Fruit fly (Drosophila melanogaster): ENCODE data around the gene M1BP.
A peak's percentile ranks its signal among the peaks of the same experiment; 100 is the strongest.

M1BP gene

DNA sequence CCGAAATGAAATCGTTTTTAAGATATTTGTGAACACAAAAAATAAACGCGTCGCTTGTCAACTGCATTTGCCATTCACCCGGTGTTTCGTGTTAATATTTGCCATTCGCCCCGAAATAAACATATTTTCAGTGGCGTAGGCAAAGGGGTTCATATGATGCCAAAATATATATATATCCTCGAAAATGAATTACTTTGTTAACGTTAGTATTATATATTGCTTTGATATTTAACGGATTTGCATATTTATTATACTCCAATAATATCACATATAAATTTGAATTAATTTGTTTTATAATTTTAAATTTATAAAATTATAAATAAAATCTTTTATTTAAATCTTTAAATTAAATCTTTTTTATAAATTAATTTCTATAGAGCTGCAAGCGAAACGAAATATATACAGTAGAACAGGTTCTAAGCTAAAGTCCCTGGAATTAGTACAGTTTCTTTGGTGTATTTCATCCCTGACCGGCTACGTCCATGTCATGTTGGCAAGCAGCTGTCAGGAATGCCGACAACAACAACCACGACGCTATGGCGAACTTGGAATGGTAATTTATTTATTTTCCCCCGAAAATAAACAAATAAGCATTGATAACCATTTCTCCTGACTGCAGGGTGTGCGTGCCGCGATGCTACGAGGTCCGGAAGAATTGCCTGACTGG is at the start of gene M1BP, which contains the start of gene CG8202 (continued):
- TF ChIP-seq Hr78 (GFP tag; optimal IDR thresholded peaks at IDR 0.05) = no peak
- peak; percentile 85 for TF ChIP-seq CG32532 (GFP tag; IDR thresholded peaks at IDR 0.05)
- TF ChIP-seq gfzf (GFP tag; optimal IDR thresholded peaks at IDR 0.05) = no peak
- no peak for TF ChIP-seq CG1832 (GFP tag; optimal IDR thresholded peaks at IDR 0.05)
- peak; percentile 73 for TF ChIP-seq al (GFP tag; IDR thresholded peaks at IDR 0.05)
- no peak for TF ChIP-seq CG4282 (GFP tag; optimal IDR thresholded peaks at IDR 0.05)
- peak; percentile 90 for TF ChIP-seq nerfin-1 (tag; optimal IDR thresholded peaks at IDR 0.05)
- TF ChIP-seq CG13296 (GFP tag; optimal IDR thresholded peaks at IDR 0.05) = peak; percentile 94
- TF ChIP-seq H2.0 (GFP tag; IDR thresholded peaks at IDR 0.05) = peak; percentile 52
- TF ChIP-seq CG34376 (GFP tag; optimal IDR thresholded peaks at IDR 0.05) = peak; percentile 47
- peak; percentile 91 for TF ChIP-seq dmrt99B (tag; optimal IDR thresholded peaks at IDR 0.05)
- no peak; the same call in 1 of the 2 replicates for TF ChIP-seq toy (GFP tag; IDR thresholded peaks at IDR 0.05)
- no peak for TF ChIP-seq usp (GFP tag; optimal IDR thresholded peaks at IDR 0.05)
- no peak for TF ChIP-seq br (optimal IDR thresholded peaks at IDR 0.05)
- TF ChIP-seq pum (GFP tag; optimal IDR thresholded peaks at IDR 0.05) = peak; percentile 56
- TF ChIP-seq eyg (GFP tag; optimal IDR thresholded peaks at IDR 0.05) = no peak
- TF ChIP-seq Dp (GFP tag; optimal IDR thresholded peaks at IDR 0.05) = peak; percentile 2
- no peak for TF ChIP-seq CG2199 (GFP tag; IDR thresholded peaks at IDR 0.05)
- TF ChIP-seq da (GFP tag; optimal IDR thresholded peaks at IDR 0.05) = no peak
- TF ChIP-seq Trl (optimal IDR thresholded peaks at IDR 0.05) = no peak
- TF ChIP-seq Trl (GFP tag; optimal IDR thresholded peaks at IDR 0.05) = peak; percentile 34
- TF ChIP-seq gcm2 (GFP tag; optimal IDR thresholded peaks at IDR 0.05) = no peak
- TF ChIP-seq Tbp (GFP tag; optimal IDR thresholded peaks at IDR 0.05) = no peak
- peak; percentile 33 for TF ChIP-seq shn (GFP tag; optimal IDR thresholded peaks at IDR 0.05)
- no peak for TF ChIP-seq Hmr (GFP tag; optimal IDR thresholded peaks at IDR 0.05)
- peak; percentile 79; the same call in 1 of the 2 replicates for TF ChIP-seq CG7372 (GFP tag; IDR thresholded peaks at IDR 0.05)
- TF ChIP-seq nerfin-2 (GFP tag; IDR thresholded peaks at IDR 0.05; ENCODE audit: partially characterized antibody) = no peak
- peak; percentile 91 for TF ChIP-seq az2 (GFP tag; optimal IDR thresholded peaks at IDR 0.05)
- TF ChIP-seq row (GFP tag; IDR thresholded peaks at IDR 0.05) = peak; percentile 91
- peak; percentile 85 for TF ChIP-seq YL-1 (GFP tag; optimal IDR thresholded peaks at IDR 0.05)
- no peak for TF ChIP-seq hb (GFP tag; IDR thresholded peaks at IDR 0.05; ENCODE audit: partially characterized antibody)
- peak; percentile 70 for TF ChIP-seq run (tag; optimal IDR thresholded peaks at IDR 0.05)
- no peak for TF ChIP-seq Opbp (GFP tag; IDR thresholded peaks at IDR 0.05; ENCODE audit: partially characterized antibody)
- no peak for TF ChIP-seq tap (tag; optimal IDR thresholded peaks at IDR 0.05)
- TF ChIP-seq B-H2 (GFP tag; optimal IDR thresholded peaks at IDR 0.05) = peak; percentile 93
- peak; percentile 53 for TF ChIP-seq Elba2 (GFP tag; optimal IDR thresholded peaks at IDR 0.05)
- no peak for TF ChIP-seq ash1 (GFP tag; optimal IDR thresholded peaks at IDR 0.05)
- peak; percentile 74 for TF ChIP-seq CG4404 (GFP tag; IDR thresholded peaks at IDR 0.05)
- peak; percentile 74; the same call in 2 of the 3 replicates for TF ChIP-seq Mrtf (GFP tag; IDR thresholded peaks at IDR 0.05)
- no peak for TF ChIP-seq p53 (GFP tag; optimal IDR thresholded peaks at IDR 0.05)
- TF ChIP-seq CG7357 (GFP tag; IDR thresholded peaks at IDR 0.05) = peak; percentile 65; the same call in 2 of the 3 replicates
- peak; percentile 95 for TF ChIP-seq CG4360 (GFP tag; IDR thresholded peaks at IDR 0.05)
- TF ChIP-seq CG6689 (GFP tag; IDR thresholded peaks at IDR 0.05) = peak; percentile 84
- TF ChIP-seq CG10147 (GFP tag; optimal IDR thresholded peaks at IDR 0.05) = peak; percentile 89
- TF ChIP-seq dm (GFP tag; optimal IDR thresholded peaks at IDR 0.05) = no peak
- peak; percentile 96 for TF ChIP-seq CG7556 (GFP tag; optimal IDR thresholded peaks at IDR 0.05)
- TF ChIP-seq Mes4 (GFP tag; optimal IDR thresholded peaks at IDR 0.05) = peak; percentile 47
- peak; percentile 81 for TF ChIP-seq NFAT (GFP tag; IDR thresholded peaks at IDR 0.05)
- no peak for TF ChIP-seq CG16779 (GFP tag; IDR thresholded peaks at IDR 0.05)
- TF ChIP-seq CG4707 (GFP tag; optimal IDR thresholded peaks at IDR 0.05) = peak; percentile 13
- peak; percentile 71 for TF ChIP-seq CG4730 (GFP tag; IDR thresholded peaks at IDR 0.05)

All from whole organism, embryonic.